Worm (Caenorhabditis elegans) whole organism, L3 larva: ENCODE data around the gene thn-4.
A peak's percentile ranks its signal among the peaks of the same experiment; 100 is the strongest.

ENCODE experiments used
- ZK546.5 ChIP-seq: sonication (generic microtip); optimal IDR thresholded peaks from 2 replicates; lab custom pipeline; 2017; ENCODE audit warnings: missing biosample characterization, missing genetic modification characterization
- ceh-9 ChIP-seq: sonication (generic microtip); optimal IDR thresholded peaks from 2 replicates; lab custom pipeline; 2018; ENCODE audit warnings: missing biosample characterization, missing genetic modification characterization
- egl-27 ChIP-seq: sonication (generic microtip); optimal IDR thresholded peaks from 4 replicates; lab custom pipeline; 2017; ENCODE audit warnings: missing biosample characterization, missing genetic modification reagents, missing genetic modification characterization
- egl-5 ChIP-seq: fragments of 150-350 bp; optimal IDR thresholded peaks from 2 replicates; lab custom pipeline; 2017; ENCODE audit warnings: missing biosample characterization, missing genetic modification reagents, missing genetic modification characterization, inconsistent platforms
- elt-1 ChIP-seq: fragments of 150-350 bp; optimal IDR thresholded peaks from 2 replicates; lab custom pipeline; 2014; ENCODE audit warnings: missing biosample characterization, missing genetic modification characterization
- elt-2 ChIP-seq: sonication (generic microtip); optimal IDR thresholded peaks from 2 replicates; lab custom pipeline; 2016; ENCODE audit warnings: missing genetic modification reagents, mild to moderate bottlenecking, missing genetic modification characterization, missing compliant biosample characterization
- eor-1 ChIP-seq, 2 experiments: fragments of 150-350 bp; optimal IDR thresholded peaks; 2 replicates each; lab custom pipeline; 2014 to 2018; ENCODE audit warnings: missing biosample characterization in 2 of 2, missing genetic modification characterization in 2 of 2
- fkh-2 ChIP-seq: fragments of 150-350 bp; optimal IDR thresholded peaks from 2 replicates; lab custom pipeline; 2014; ENCODE audit warnings: missing biosample characterization, missing genetic modification reagents, missing genetic modification characterization
- fos-1 ChIP-seq: fragments of 150-350 bp; optimal IDR thresholded peaks from 2 replicates; lab custom pipeline; 2014; ENCODE audit warnings: missing biosample characterization, missing genetic modification characterization
- lin-39 ChIP-seq: fragments of 150-350 bp; optimal IDR thresholded peaks from 2 replicates; lab custom pipeline; 2018; ENCODE audit warnings: missing biosample characterization, missing genetic modification reagents, missing genetic modification characterization
- lsy-12 ChIP-seq: sonication (generic microtip); optimal IDR thresholded peaks from 2 replicates; lab custom pipeline; 2016; ENCODE audit warnings: mild to moderate bottlenecking, missing genetic modification characterization, missing compliant biosample characterization
- nhr-28 ChIP-seq: fragments of 150-350 bp; optimal IDR thresholded peaks from 2 replicates; lab custom pipeline; 2014; ENCODE audit warnings: missing biosample characterization, missing genetic modification characterization
- nhr-67 ChIP-seq: fragments of 150-350 bp; optimal IDR thresholded peaks from 2 replicates; lab custom pipeline; 2014; ENCODE audit warnings: missing biosample characterization, missing genetic modification characterization
- nhr-77 ChIP-seq: fragments of 150-350 bp; optimal IDR thresholded peaks from 2 replicates; lab custom pipeline; 2014; ENCODE audit warnings: missing biosample characterization, missing genetic modification characterization
- pha-4 ChIP-seq: fragments of 150-350 bp; optimal IDR thresholded peaks from 2 replicates; lab custom pipeline; 2014; ENCODE audit warnings: missing biosample characterization, missing genetic modification reagents, missing genetic modification characterization
- sea-2 ChIP-seq: fragments of 150-350 bp; sonication (generic microtip); optimal IDR thresholded peaks from 4 replicates; lab custom pipeline; 2014; ENCODE audit warnings: missing biosample characterization, missing genetic modification reagents, missing genetic modification characterization
- skn-1 ChIP-seq: fragments of 150-350 bp; optimal IDR thresholded peaks from 2 replicates; lab custom pipeline; 2014; ENCODE audit warnings: missing biosample characterization, missing genetic modification characterization
- tbx-2 ChIP-seq: sonication (generic microtip); optimal IDR thresholded peaks from 2 replicates; lab custom pipeline; 2016; ENCODE audit warnings: mild to moderate bottlenecking, missing genetic modification characterization, missing compliant biosample characterization
- unc-39 ChIP-seq: sonication (generic microtip); optimal IDR thresholded peaks from 4 replicates; lab custom pipeline; 2017; ENCODE audit warnings: missing biosample characterization, missing genetic modification characterization

The thn-4 gene

ce11 chrV:16827485-16827884 lies 43.8 kb downstream of the thn-4 start, which contains the start of gene srh-216:
Gene srh-216, minus strand, starts transcription at chrV:16827585.
- no peak for TF ChIP-seq eor-1 (tag; optimal IDR thresholded peaks at IDR 0.05; lab: Kevin White, UChicago)
- no peak for TF ChIP-seq lsy-12 (tag; lab: Kevin White, UChicago)
- no peak for TF ChIP-seq pha-4
- no peak for TF ChIP-seq ceh-9 (tag; lab: Kevin White, UChicago)
- no peak for TF ChIP-seq tbx-2 (tag; lab: Kevin White, UChicago)
- TF ChIP-seq, all 47 proteins: peak for 0

DNA sequence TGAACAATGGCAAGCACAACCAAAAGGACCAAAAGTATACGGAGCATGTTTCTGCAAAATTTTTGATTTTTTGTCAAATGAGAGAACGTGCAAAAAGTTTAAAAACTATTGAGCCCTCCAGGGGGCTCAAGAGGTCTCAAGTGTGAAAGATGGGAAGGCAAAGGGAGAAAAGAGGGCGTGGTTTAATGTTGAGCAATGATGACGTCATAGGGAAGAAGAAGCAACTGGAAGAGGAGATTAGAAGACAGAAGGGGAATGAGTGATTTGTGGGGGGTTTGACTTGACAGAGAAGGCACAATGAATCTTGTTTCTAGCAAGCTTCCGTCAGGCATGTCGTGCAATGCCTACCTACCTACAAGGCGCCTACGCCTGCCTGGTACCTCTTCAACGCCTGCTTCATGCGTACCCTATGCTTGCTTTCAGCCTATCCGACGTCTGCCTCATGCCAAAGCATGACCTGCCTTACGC lies 50.0 kb downstream of the thn-4 start, which contains the start of gene T20B3.14:
Gene T20B3.14 (minus strand): TSS at position 51 of the 468 bp plus-strand sequence.
- no peak for TF ChIP-seq unc-39
- TF ChIP-seq nhr-67, result no peak
- TF ChIP-seq skn-1 (tag; lab: Kevin White, UChicago), result no peak
- TF ChIP-seq ceh-9 (tag; lab: Kevin White, UChicago), result no peak
- TF ChIP-seq fkh-2 (tag; lab: Kevin White, UChicago), result no peak
- no peak for TF ChIP-seq egl-5 (tag; lab: Kevin White, UChicago)
- peak; percentile 1 for TF ChIP-seq elt-1 (tag; lab: Kevin White, UChicago)
- TF ChIP-seq elt-2 (tag; lab: Kevin White, UChicago), result no peak
- no peak for TF ChIP-seq lsy-12 (tag; lab: Kevin White, UChicago)
- no peak for TF ChIP-seq nhr-28 (tag; lab: Kevin White, UChicago)
- no peak for TF ChIP-seq egl-27 (tag; lab: Kevin White, UChicago)
- no peak for TF ChIP-seq ZK546.5 (tag; lab: Kevin White, UChicago)
- TF ChIP-seq lin-39 (tag; lab: Kevin White, UChicago), result peak; percentile 65
- no peak for TF ChIP-seq fos-1 (tag; lab: Kevin White, UChicago)
- no peak for TF ChIP-seq nhr-77 (tag; lab: Kevin White, UChicago)
- TF ChIP-seq sea-2 (GFP tag; lab: Kevin White, UChicago), result no peak
